Worm (Caenorhabditis elegans): ENCODE results near the gene tost-1.

tost-1 gene

DNA sequence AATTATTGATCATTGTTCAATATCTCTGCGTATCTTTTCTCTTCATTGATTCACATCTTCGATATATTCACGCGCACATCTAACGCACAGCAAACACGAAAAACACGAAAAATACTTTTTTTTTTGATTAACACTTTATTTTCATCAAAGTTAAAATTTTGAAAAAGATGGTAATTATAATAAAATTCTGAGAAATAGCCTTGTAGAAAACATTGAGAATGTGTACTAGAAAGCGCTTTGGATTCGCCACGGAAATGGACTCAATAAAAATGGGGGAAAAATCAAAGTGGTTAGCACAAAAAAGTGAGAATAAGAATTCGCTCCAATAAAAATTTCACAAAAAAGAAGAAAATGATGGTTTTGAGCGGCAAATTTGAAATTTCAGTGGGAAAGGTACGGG is 15.4 kb upstream of the tost-1 start, which contains the start of gene F26F4.6:
Gene F26F4.6 (minus strand): TSS at position 101 of the 400 bp plus-strand sequence.
- no peak for TF ChIP-seq fkh-8 (tag; optimal IDR thresholded peaks at IDR 0.05)
- no peak for TF ChIP-seq ceh-88 (GFP tag; IDR thresholded peaks at IDR 0.05)
- no peak for TF ChIP-seq fos-1 (tag; optimal IDR thresholded peaks at IDR 0.05)
- TF ChIP-seq elt-2 (tag; optimal IDR thresholded peaks at IDR 0.05): no peak
- no peak for TF ChIP-seq fkh-4 (tag; optimal IDR thresholded peaks at IDR 0.05; ENCODE audit: borderline replicate concordance)
- TF ChIP-seq nhr-84 (tag; optimal IDR thresholded peaks at IDR 0.05): no peak
- TF ChIP-seq rnt-1 (tag; optimal IDR thresholded peaks at IDR 0.05): no peak
- peak; percentile 18 for TF ChIP-seq aly-2 (tag; optimal IDR thresholded peaks at IDR 0.05)
- TF ChIP-seq unc-130 (tag; optimal IDR thresholded peaks at IDR 0.05): no peak
- no peak for TF ChIP-seq dsc-1 (tag; optimal IDR thresholded peaks at IDR 0.05)
- TF ChIP-seq tlp-1 (tag; optimal IDR thresholded peaks at IDR 0.05): no peak
- peak in 1 of 2 experiments; percentile 15 for TF ChIP-seq lin-35 (GFP tag; optimal IDR thresholded peaks at IDR 0.05)
- no peak for TF ChIP-seq mab-9 (GFP tag; IDR thresholded peaks at IDR 0.05)
- no peak for TF ChIP-seq skn-1 (tag; optimal IDR thresholded peaks at IDR 0.05)

DNA sequence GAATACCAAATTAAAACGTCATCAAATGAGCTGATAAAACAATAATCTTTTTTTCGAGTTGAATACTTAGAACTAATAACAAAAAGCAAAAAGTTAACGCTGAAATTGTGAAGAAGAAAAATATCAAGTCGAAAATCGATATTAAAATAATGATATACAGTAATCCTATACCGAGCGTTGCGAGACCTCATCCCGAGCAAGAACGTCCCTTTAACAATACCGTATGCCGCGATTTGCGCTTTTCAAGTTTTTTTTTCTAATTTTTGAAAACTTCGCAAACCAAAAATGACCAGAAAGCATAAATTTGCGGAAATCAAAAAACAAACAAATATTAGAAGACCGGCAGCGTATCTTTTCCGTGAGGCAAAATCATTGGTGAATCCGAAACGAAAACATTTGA is 12.9 kb upstream of the tost-1 start, which contains the start of gene F26F4.5:
Gene F26F4.5 (minus strand): TSS at position 256 of the 400 bp plus-strand sequence.
- TF ChIP-seq nhr-85 (tag) (no peak), mef-2 (tag; optimal IDR thresholded peaks at IDR 0.05) (no peak), jun-1 (tag; optimal IDR thresholded peaks at IDR 0.05) (no peak), unc-98 (GFP tag; IDR thresholded peaks at IDR 0.05) (no peak), nhr-71 (tag; optimal IDR thresholded peaks at IDR 0.05) (no peak), nhr-47 (tag; optimal IDR thresholded peaks at IDR 0.05) (no peak), egl-13 (tag; optimal IDR thresholded peaks at IDR 0.05) (no peak), vab-15 (tag; optimal IDR thresholded peaks at IDR 0.05) (no peak), fkh-10 (GFP tag; optimal IDR thresholded peaks at IDR 0.05) (no peak), ceh-82 (tag; optimal IDR thresholded peaks at IDR 0.05) (no peak), nhr-84 (tag; optimal IDR thresholded peaks at IDR 0.05) (no peak), isw-1 (GFP tag; IDR thresholded peaks at IDR 0.05) (no peak), egl-27 (tag; optimal IDR thresholded peaks at IDR 0.05) (no peak), grh-1 (GFP tag; IDR thresholded peaks at IDR 0.05) (no peak), fkh-4 (tag; optimal IDR thresholded peaks at IDR 0.05; ENCODE audit: borderline replicate concordance) (no peak)

DNA sequence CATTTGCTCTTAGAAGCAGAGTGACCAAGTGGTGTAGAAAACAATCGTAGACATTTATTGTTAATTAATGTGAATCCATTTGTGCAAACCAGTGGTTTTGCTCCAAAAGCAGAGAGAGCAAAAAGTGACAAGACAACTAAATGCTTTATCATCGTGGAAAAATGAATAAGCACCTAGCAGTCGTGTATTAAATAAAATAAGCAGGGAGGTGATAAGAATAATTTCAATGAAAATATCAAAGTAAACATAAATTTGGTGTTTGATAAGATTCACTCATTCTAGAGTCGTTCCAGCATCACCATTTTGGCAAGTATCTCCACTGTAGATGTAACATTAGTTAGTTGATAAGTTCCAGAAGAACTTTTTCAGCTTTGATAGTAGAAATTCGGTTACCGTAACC is 9.2 kb upstream of the tost-1 start, which contains the start of gene clec-6:
Gene clec-6 (minus strand): TSS at position 154 of the 400 bp plus-strand sequence.
- TF ChIP-seq elt-2 (tag; optimal IDR thresholded peaks at IDR 0.05): peak; percentile 51
- no peak for TF ChIP-seq nhr-28 (tag; optimal IDR thresholded peaks at IDR 0.05)

DNA sequence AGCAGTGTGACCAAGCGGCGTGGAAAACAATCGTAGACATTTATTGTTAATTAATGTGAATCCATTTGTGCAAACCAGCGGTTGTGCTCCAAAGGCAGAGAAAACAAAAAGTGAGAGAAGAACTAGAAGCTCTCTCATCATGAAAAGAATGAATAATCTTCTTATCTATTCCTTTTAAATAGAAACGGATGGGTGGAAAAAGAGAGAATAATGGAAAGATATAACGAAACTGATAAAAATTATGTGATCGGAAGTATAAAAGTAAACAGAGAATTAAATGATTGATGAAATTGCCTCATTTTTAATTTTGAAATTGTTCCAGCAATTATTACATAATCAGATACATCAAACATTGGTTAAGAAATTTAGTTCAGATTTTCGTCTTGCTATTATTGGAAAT is 5.3 kb upstream of the tost-1 start, which contains the start of gene clec-5:
Gene clec-5 (minus strand): TSS at position 178 of the 400 bp plus-strand sequence.
- TF ChIP-seq mdl-1 (tag; optimal IDR thresholded peaks at IDR 0.05) (no peak), unc-86 (tag; optimal IDR thresholded peaks at IDR 0.05) (no peak), dsc-1 (tag; optimal IDR thresholded peaks at IDR 0.05) (no peak), mab-9 (GFP tag; IDR thresholded peaks at IDR 0.05) (no peak), ztf-4 (tag; optimal IDR thresholded peaks at IDR 0.05) (no peak), elt-2 (tag; optimal IDR thresholded peaks at IDR 0.05) (peak; percentile 40), lir-3 (tag; optimal IDR thresholded peaks at IDR 0.05; ENCODE audit: poor library complexity) (no peak), nhr-47 (tag; optimal IDR thresholded peaks at IDR 0.05) (no peak), blmp-1 (tag; optimal IDR thresholded peaks at IDR 0.05) (no peak), vab-15 (tag; optimal IDR thresholded peaks at IDR 0.05) (no peak), jun-1 (tag; optimal IDR thresholded peaks at IDR 0.05) (peak; percentile 29), swsn-7 (tag; optimal IDR thresholded peaks at IDR 0.05) (no peak)

DNA sequence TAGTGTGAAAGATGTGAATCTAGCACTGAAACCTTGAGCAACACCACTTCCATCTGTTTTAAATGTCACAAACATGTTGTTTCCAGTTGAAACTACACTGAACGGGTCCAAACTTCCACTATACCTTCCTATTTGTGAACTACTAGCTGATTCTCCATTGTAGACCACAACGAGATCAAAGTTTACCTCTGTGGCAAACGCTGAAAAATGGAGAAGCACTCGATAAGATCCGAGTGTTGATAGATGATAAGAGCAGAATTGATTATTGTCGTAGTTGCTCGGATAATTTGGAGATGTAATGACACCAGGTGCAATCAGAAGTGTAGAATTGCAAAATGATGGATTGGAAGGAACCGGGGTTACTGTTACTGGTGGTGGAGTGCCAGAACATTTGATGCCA is 3.8 kb upstream of the tost-1 start:
- TF ChIP-seq efl-1 (optimal IDR thresholded peaks at IDR 0.05) (no peak), efl-1 (GFP tag; optimal IDR thresholded peaks at IDR 0.05 in 1 of 2) (peak in 1 of 2 experiments; percentile 70), ceh-90 (tag; optimal IDR thresholded peaks at IDR 0.05) (no peak), nhr-85 (tag) (no peak), alr-1 (tag; optimal IDR thresholded peaks at IDR 0.05; ENCODE audit: borderline replicate concordance) (no peak), elt-2 (tag; optimal IDR thresholded peaks at IDR 0.05) (peak; percentile 55), lin-39 (tag; optimal IDR thresholded peaks at IDR 0.05) (no peak), unc-98 (GFP tag; IDR thresholded peaks at IDR 0.05) (no peak), nhr-84 (tag; optimal IDR thresholded peaks at IDR 0.05) (no peak)

Data from whole organism, L1 larva.